Fruit fly (Drosophila melanogaster) whole organism, embryonic: ENCODE data around the gene Nf1.

Experiments used
- Awh ChIP-seq: fragments of 200-800 bp; sonication (Bioruptor generic); IDR thresholded peaks from 2 replicates; pipeline ENCODE4, ENCODE4 v1.3.6; 2022; ENCODE audit warnings: missing biosample characterization, missing genetic modification characterization
- BEAF-32 ChIP-seq: fragments of 200-800 bp; sonication (Bioruptor generic); optimal IDR thresholded peaks from 3 replicates; lab custom pipeline; 2017; ENCODE audit warnings: missing biosample characterization, missing genetic modification characterization, mild to moderate bottlenecking, moderate library complexity, missing genetic modification reagents
- CG10321 ChIP-seq: fragments of 200-800 bp; sonication (Bioruptor generic); IDR thresholded peaks from 2 replicates; pipeline ENCODE4 v1.3.6; 2022; ENCODE audit warnings: missing biosample characterization, missing genetic modification characterization
- CG11456 ChIP-seq: fragments of 200-800 bp; sonication (Bioruptor generic); IDR thresholded peaks from 3 replicates; pipeline ENCODE4 v1.3.6; 2022; ENCODE audit warnings: missing biosample characterization, missing genetic modification characterization
- CG11560 ChIP-seq: fragments of 200-800 bp; sonication (Bioruptor generic); IDR thresholded peaks from 3 replicates; pipeline ENCODE4 v1.3.6; 2022; ENCODE audit warnings: missing biosample characterization, missing genetic modification characterization
- CG11695 ChIP-seq: fragments of 200-800 bp; sonication (Bioruptor generic); IDR thresholded peaks from 3 replicates; pipeline ENCODE4 v1.3.6; 2022; ENCODE audit warnings: missing biosample characterization, missing genetic modification characterization
- CG11723 ChIP-seq: fragments of 200-800 bp; sonication (Bioruptor generic); optimal IDR thresholded peaks from 2 replicates; lab custom pipeline; 2017; ENCODE audit warnings: missing biosample characterization, mild to moderate bottlenecking, missing genetic modification characterization
- CG12155 ChIP-seq: fragments of 200-800 bp; sonication (Bioruptor generic); optimal IDR thresholded peaks from 3 replicates; lab custom pipeline; 2016; ENCODE audit warnings: missing biosample characterization, missing genetic modification characterization
- CG13296 ChIP-seq: fragments of 200-800 bp; sonication (Bioruptor generic); optimal IDR thresholded peaks from 3 replicates; lab custom pipeline; 2018; ENCODE audit warnings: missing biosample characterization, mild to moderate bottlenecking, missing genetic modification characterization
- CG13624 ChIP-seq: fragments of 200-800 bp; sonication (Bioruptor generic); optimal IDR thresholded peaks from 2 replicates; lab custom pipeline; 2016; ENCODE audit warnings: missing biosample characterization, missing genetic modification characterization
- CG14710 ChIP-seq: fragments of 200-800 bp; sonication (Bioruptor generic); optimal IDR thresholded peaks from 3 replicates; lab custom pipeline; 2019; ENCODE audit warnings: missing biosample characterization, mild to moderate bottlenecking, missing genetic modification characterization, moderate library complexity
- CG15269 ChIP-seq: fragments of 200-800 bp; sonication (Bioruptor generic); optimal IDR thresholded peaks from 2 replicates; lab custom pipeline; 2018; ENCODE audit warnings: missing biosample characterization, mild to moderate bottlenecking, missing genetic modification characterization, moderate library complexity
- CG15479 ChIP-seq: fragments of 200-800 bp; sonication (Bioruptor generic); optimal IDR thresholded peaks from 3 replicates; lab custom pipeline; 2019; ENCODE audit warnings: missing biosample characterization, mild to moderate bottlenecking, missing genetic modification characterization, moderate library complexity
- CG17328 ChIP-seq: fragments of 200-800 bp; sonication (Bioruptor generic); IDR thresholded peaks from 2 replicates; pipeline ENCODE4 v1.3.6; 2022; ENCODE audit warnings: missing biosample characterization, missing genetic modification characterization
- CG17361 ChIP-seq: fragments of 200-800 bp; sonication (Bioruptor generic); IDR thresholded peaks from 3 replicates; pipeline ENCODE4 v1.3.6; 2022; ENCODE audit warnings: missing biosample characterization, missing genetic modification characterization
- CG1832 ChIP-seq: fragments of 200-800 bp; sonication (Bioruptor generic); optimal IDR thresholded peaks from 2 replicates; lab custom pipeline; 2017; ENCODE audit warnings: missing biosample characterization, mild to moderate bottlenecking, missing genetic modification characterization, inconsistent platforms
- CG34224 ChIP-seq: fragments of 200-800 bp; sonication (Bioruptor generic); IDR thresholded peaks from 3 replicates; pipeline ENCODE4 v1.3.6; 2022; ENCODE audit warnings: missing biosample characterization, missing genetic modification characterization; ENCODE audit not compliant: partially characterized antibody
- CG5953 ChIP-seq: fragments of 200-800 bp; sonication (Bioruptor generic); IDR thresholded peaks from 2 replicates; pipeline ENCODE4 v1.3.6; 2022; ENCODE audit warnings: missing biosample characterization, missing genetic modification characterization
- CG6272 ChIP-seq: fragments of 200-800 bp; sonication (Bioruptor generic); IDR thresholded peaks from 2 replicates; pipeline ENCODE4 v1.3.6; 2022; ENCODE audit warnings: missing biosample characterization, missing genetic modification characterization
- CG7745 ChIP-seq: fragments of 200-800 bp; sonication (Bioruptor generic); optimal IDR thresholded peaks from 2 replicates; lab custom pipeline; 2018; ENCODE audit warnings: missing biosample characterization, mild to moderate bottlenecking, missing genetic modification characterization, moderate library complexity
- CG8290 ChIP-seq, 3 experiments: fragments of 200-800 bp; sonication (Bioruptor generic); optimal IDR thresholded peaks; 2 replicates each; lab custom pipeline; 2016 to 2019; ENCODE audit warnings: missing biosample characterization in 3 of 3, missing genetic modification characterization in 3 of 3, mild to moderate bottlenecking in 2 of 3, moderate library complexity in 1 of 3
- CoRest ChIP-seq: fragments of 200-800 bp; sonication (Bioruptor generic); optimal IDR thresholded peaks from 3 replicates; lab custom pipeline; 2018; ENCODE audit warnings: missing biosample characterization, mild to moderate bottlenecking, missing genetic modification characterization, moderate library complexity
- Dad ChIP-seq: fragments of 200-800 bp; sonication (Bioruptor generic); optimal IDR thresholded peaks from 3 replicates; lab custom pipeline; 2016; ENCODE audit warnings: missing biosample characterization, missing genetic modification characterization
- ERR ChIP-seq: fragments of 200-800 bp; sonication (Bioruptor generic); optimal IDR thresholded peaks from 2 replicates; lab custom pipeline; 2016; ENCODE audit warnings: missing biosample characterization, missing genetic modification characterization
- HLH4C ChIP-seq: fragments of 200-800 bp; sonication (Bioruptor generic); IDR thresholded peaks from 3 replicates; pipeline ENCODE4 v1.3.6; 2022; ENCODE audit warnings: missing biosample characterization, missing genetic modification characterization; ENCODE audit not compliant: partially characterized antibody
- Hr3 ChIP-seq: fragments of 200-800 bp; sonication (Bioruptor generic); optimal IDR thresholded peaks from 3 replicates; lab custom pipeline; 2016; ENCODE audit warnings: missing biosample characterization, missing genetic modification characterization
- Jarid2 ChIP-seq: fragments of 200-800 bp; sonication (Bioruptor generic); optimal IDR thresholded peaks from 3 replicates; lab custom pipeline; 2017; ENCODE audit warnings: mild to moderate bottlenecking, missing biosample characterization, missing genetic modification reagents, missing genetic modification characterization
- Mad ChIP-seq: fragments of 200-800 bp; sonication (Bioruptor generic); optimal IDR thresholded peaks from 2 replicates; lab custom pipeline; 2016; ENCODE audit warnings: missing biosample characterization, missing genetic modification characterization
- Max ChIP-seq: fragments of 200-800 bp; sonication (Bioruptor generic); optimal IDR thresholded peaks from 2 replicates; lab custom pipeline; 2016; ENCODE audit warnings: missing biosample characterization, mild to moderate bottlenecking, missing genetic modification characterization
- NK7.1 ChIP-seq: fragments of 200-800 bp; sonication (Bioruptor generic); optimal IDR thresholded peaks from 3 replicates; lab custom pipeline; 2016; ENCODE audit warnings: missing biosample characterization, missing genetic modification characterization
- Neu2 ChIP-seq: fragments of 200-800 bp; sonication (Bioruptor generic); optimal IDR thresholded peaks from 3 replicates; lab custom pipeline; 2016; ENCODE audit warnings: missing biosample characterization, missing genetic modification characterization, borderline replicate concordance
- Oli ChIP-seq: fragments of 200-800 bp; sonication (Bioruptor generic); optimal IDR thresholded peaks from 2 replicates; lab custom pipeline; 2018; ENCODE audit warnings: missing biosample characterization, mild to moderate bottlenecking, missing genetic modification characterization, moderate library complexity
- Rfx ChIP-seq: fragments of 200-800 bp; sonication (Bioruptor generic); IDR thresholded peaks from 2 replicates; pipeline ENCODE4 v1.3.6; 2022; ENCODE audit warnings: missing biosample characterization, missing genetic modification characterization
- Scr ChIP-seq: fragments of 200-800 bp; sonication (Bioruptor generic); IDR thresholded peaks from 2 replicates; pipeline ENCODE4 v1.3.6; 2022; ENCODE audit warnings: missing biosample characterization, missing genetic modification characterization; ENCODE audit not compliant: partially characterized antibody
- TFAM ChIP-seq: fragments of 200-800 bp; sonication (Bioruptor generic); optimal IDR thresholded peaks from 2 replicates; lab custom pipeline; 2017; ENCODE audit warnings: missing biosample characterization, missing genetic modification characterization, inconsistent platforms
- abd-A ChIP-seq: fragments of 200-800 bp; sonication (Bioruptor generic); optimal IDR thresholded peaks from 3 replicates; lab custom pipeline; 2019; ENCODE audit warnings: missing biosample characterization, mild to moderate bottlenecking, missing genetic modification characterization, moderate library complexity
- aop ChIP-seq: fragments of 200-800 bp; sonication (Bioruptor generic); IDR thresholded peaks from 2 replicates; pipeline ENCODE4 v1.3.6; 2022; ENCODE audit warnings: missing biosample characterization, missing genetic modification characterization
- ase ChIP-seq: fragments of 200-800 bp; sonication (Bioruptor generic); IDR thresholded peaks from 3 replicates; pipeline ENCODE4 v1.3.6; 2022; ENCODE audit warnings: missing biosample characterization, missing genetic modification characterization
- cg ChIP-seq: fragments of 200-800 bp; sonication (Bioruptor generic); optimal IDR thresholded peaks from 3 replicates; lab custom pipeline; 2019; ENCODE audit warnings: missing biosample characterization, mild to moderate bottlenecking, missing genetic modification characterization, moderate library complexity
- crp ChIP-seq, 2 experiments: fragments of 200-800 bp; sonication (Bioruptor generic); optimal IDR thresholded peaks; 2 replicates in 1 of 2; 3 replicates in 1 of 2; lab custom pipeline; 2017; ENCODE audit warnings: missing biosample characterization in 2 of 2, missing genetic modification characterization in 2 of 2, mild to moderate bottlenecking in 1 of 2, moderate library complexity in 1 of 2
- dpn ChIP-seq, 2 experiments: fragments of 200-800 bp; sonication (Bioruptor generic); optimal IDR thresholded peaks; 3 replicates each; lab custom pipeline; 2016; ENCODE audit warnings: missing biosample characterization in 2 of 2, missing genetic modification characterization in 2 of 2
- kay ChIP-seq: fragments of 200-800 bp; sonication (Bioruptor generic); optimal IDR thresholded peaks from 2 replicates; lab custom pipeline; 2016; ENCODE audit warnings: missing biosample characterization, missing genetic modification characterization
- repo ChIP-seq: fragments of 200-800 bp; sonication (Bioruptor generic); optimal IDR thresholded peaks from 2 replicates; lab custom pipeline; 2016; ENCODE audit warnings: missing biosample characterization, missing genetic modification characterization
- sens ChIP-seq: fragments of 200-800 bp; sonication (Bioruptor generic); peaks from one replicate; lab custom pipeline; 2016; ENCODE audit warnings: missing biosample characterization, missing genetic modification characterization
- sob ChIP-seq: fragments of 200-800 bp; sonication (Bioruptor generic); IDR thresholded peaks from 2 replicates; pipeline ENCODE4 v1.3.6; 2022; ENCODE audit warnings: missing biosample characterization, missing genetic modification characterization
- unpg ChIP-seq: fragments of 200-800 bp; sonication (Bioruptor generic); optimal IDR thresholded peaks from 3 replicates; lab custom pipeline; 2018; ENCODE audit warnings: missing biosample characterization, mild to moderate bottlenecking, missing genetic modification characterization, moderate library complexity
- usp ChIP-seq: fragments of >200 bp; optimal IDR thresholded peaks from 2 replicates; lab custom pipeline; 2017; ENCODE audit warnings: missing biosample characterization, missing genetic modification characterization
- wor ChIP-seq: fragments of 200-800 bp; sonication (Bioruptor generic); IDR thresholded peaks from 2 replicates; pipeline ENCODE4 v1.3.6; 2022; ENCODE audit warnings: missing biosample characterization, missing genetic modification characterization
- z ChIP-seq: fragments of 200-800 bp; sonication (Bioruptor generic); IDR thresholded peaks from 3 replicates; pipeline ENCODE4 v1.3.6; 2022; ENCODE audit warnings: missing biosample characterization, missing genetic modification characterization

The Nf1 gene

DNA sequence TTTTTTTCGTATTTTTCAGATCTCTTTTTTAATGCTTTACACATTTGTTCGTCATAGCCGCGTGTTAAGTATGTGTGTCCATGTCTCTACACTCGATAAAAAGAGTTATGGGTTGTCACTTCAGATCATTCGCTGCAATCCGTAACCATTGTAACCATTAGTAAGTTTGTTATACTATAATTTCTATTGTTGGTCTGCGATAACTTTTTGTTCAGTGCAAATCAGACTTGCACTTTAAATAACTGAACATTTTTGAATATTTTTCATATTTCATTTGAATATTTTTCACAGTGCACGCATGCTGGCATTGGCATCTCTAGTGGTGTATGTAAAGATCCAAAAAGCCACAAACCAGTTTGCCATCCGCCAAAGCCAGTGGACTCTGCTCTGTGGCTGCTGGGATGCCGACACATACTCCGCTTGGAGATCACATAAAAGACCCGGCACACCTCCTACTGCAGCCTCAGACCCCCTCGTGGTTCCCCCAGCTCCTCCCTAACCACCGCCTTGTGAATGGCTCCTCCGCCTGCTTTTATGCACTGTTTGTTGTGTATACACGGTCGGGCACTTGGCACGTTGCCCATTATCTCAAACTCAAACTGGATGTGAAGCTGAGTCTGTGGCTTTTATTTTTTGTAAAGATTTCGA, 26.2 kb downstream of the Nf1 start (continued):
- peak; percentile 63 for TF ChIP-seq ERR
- peak; percentile 53 for TF ChIP-seq Jarid2 (GFP tag; lab: Kevin White, UChicago)
- TF ChIP-seq usp (GFP tag; lab: Kevin White, UChicago) = no peak
- peak; percentile 82 for TF ChIP-seq kay (GFP tag; lab: Kevin White, UChicago)
- TF ChIP-seq dpn (GFP tag; optimal IDR thresholded peaks at IDR 0.05; lab: Kevin White, UChicago) = peak; percentile 90 to 91
- TF ChIP-seq CG11695 = peak; percentile 88
- peak; percentile 80 for TF ChIP-seq NK7.1
- TF ChIP-seq CG8290 (GFP tag; optimal IDR thresholded peaks at IDR 0.05; lab: Kevin White, UChicago) = peak; percentile 74
- peak in 1 of 2 experiments; percentile 86 for TF ChIP-seq CG8290 (tag; optimal IDR thresholded peaks at IDR 0.05; lab: Kevin White, UChicago)
- peak; percentile 88 for TF ChIP-seq CG15269 (tag; lab: Kevin White, UChicago)
- TF ChIP-seq unpg = peak; percentile 91
- TF ChIP-seq TFAM (GFP tag; lab: Kevin White, UChicago) = no peak
- TF ChIP-seq CG34224 = no peak
- peak; percentile 82 for TF ChIP-seq Dad (GFP tag; lab: Kevin White, UChicago)
- TF ChIP-seq sens (GFP tag; lab: Kevin White, UChicago) = peak; percentile 98
- peak; percentile 46 for TF ChIP-seq cg (GFP tag; lab: Kevin White, UChicago)
- TF ChIP-seq HLH4C (GFP tag; lab: Robert Waterston, UW) = no peak
- no peak for TF ChIP-seq Scr (GFP tag; lab: Robert Waterston, UW)
- TF ChIP-seq CG15479 (GFP tag; lab: Kevin White, UChicago) = no peak
- TF ChIP-seq CG6272 (GFP tag; lab: Robert Waterston, UW) = peak; percentile 81
- peak; percentile 79; the same call in 2 of the 3 replicates for TF ChIP-seq ase (GFP tag; lab: Robert Waterston, UW)
- peak; percentile 91 for TF ChIP-seq CG17361 (GFP tag; lab: Robert Waterston, UW)
- peak; percentile 85 for TF ChIP-seq CG17328 (GFP tag; lab: Robert Waterston, UW)
- TF ChIP-seq CG11456 (GFP tag; lab: Robert Waterston, UW) = peak; percentile 65; the same call in 1 of the 3 replicates
- TF ChIP-seq Rfx (GFP tag; lab: Robert Waterston, UW) = peak; percentile 90
- no peak for TF ChIP-seq CG7745 (tag; lab: Kevin White, UChicago)
- TF ChIP-seq CG14710 (tag; lab: Kevin White, UChicago) = peak; percentile 88
- TF ChIP-seq Awh = peak; percentile 89
- no peak for TF ChIP-seq CG1832 (GFP tag; lab: Kevin White, UChicago)
- peak; percentile 41 for TF ChIP-seq abd-A (tag; lab: Kevin White, UChicago)
- peak; percentile 58; the same call in 1 of the 3 replicates for TF ChIP-seq CG11560
- TF ChIP-seq wor = peak; percentile 73
- peak; percentile 86 for TF ChIP-seq Hr3 (GFP tag; lab: Kevin White, UChicago)
- TF ChIP-seq Mad = peak; percentile 87
- TF ChIP-seq CG10321 (GFP tag; lab: Robert Waterston, UW) = peak; percentile 52
- TF ChIP-seq sob (GFP tag; lab: Robert Waterston, UW) = peak; percentile 81
- TF ChIP-seq repo = peak; percentile 80
- peak; percentile 75 for TF ChIP-seq CG5953 (GFP tag; lab: Robert Waterston, UW)
- TF ChIP-seq z (GFP tag; lab: Robert Waterston, UW) = no peak
- peak; percentile 79 for TF ChIP-seq CG11723 (GFP tag; lab: Kevin White, UChicago)
- TF ChIP-seq Max (GFP tag; lab: Kevin White, UChicago) = peak; percentile 82
- TF ChIP-seq aop (GFP tag; lab: Robert Waterston, UW) = peak; percentile 40; the same call in 1 of the 2 replicates
- peak in 1 of 2 experiments; percentile 46 for TF ChIP-seq crp (GFP tag; optimal IDR thresholded peaks at IDR 0.05; lab: Kevin White, UChicago)
- peak; percentile 81 for TF ChIP-seq CG13624 (GFP tag; lab: Kevin White, UChicago)
- TF ChIP-seq Neu2 (GFP tag; lab: Kevin White, UChicago) = no peak
- TF ChIP-seq BEAF-32 = no peak
- TF ChIP-seq CoRest (tag; lab: Kevin White, UChicago) = peak; percentile 91
- TF ChIP-seq CG12155 = peak; percentile 79
- peak; percentile 93 for TF ChIP-seq Oli (tag; lab: Kevin White, UChicago)
- peak; percentile 76 for TF ChIP-seq CG13296 (GFP tag; lab: Kevin White, UChicago)
